Worm (Caenorhabditis elegans) whole organism, young adult: ENCODE measurements around the gene rars-1.
A peak's percentile ranks its signal among the peaks of the same experiment; 100 is the strongest.

Source experiments
- B0019.2 ChIP-seq: fragments of 200-800 bp; sonication (Bioruptor generic); conservative IDR thresholded peaks from 2 replicates; pipeline ENCODE4 v1.3.6; 2022; ENCODE audit warnings: missing genetic modification reagents, missing genetic modification characterization, missing compliant biosample characterization
- B0336.3 ChIP-seq: fragments of 200-800 bp; sonication (Bioruptor generic); IDR thresholded peaks from 2 replicates; pipeline ENCODE4 v1.3.6; 2022; ENCODE audit warnings: missing genetic modification characterization, missing compliant biosample characterization
- F22D6.2 ChIP-seq: sonication (generic microtip); optimal IDR thresholded peaks from 2 replicates; lab custom pipeline; 2016; ENCODE audit warnings: mild to moderate bottlenecking, missing genetic modification characterization, missing compliant biosample characterization
- T07F8.4 ChIP-seq: sonication (generic microtip); optimal IDR thresholded peaks from 2 replicates; lab custom pipeline; 2016; ENCODE audit warnings: mild to moderate bottlenecking, missing genetic modification characterization, moderate library complexity, missing compliant biosample characterization
- T26A5.8 ChIP-seq: sonication (generic microtip); optimal IDR thresholded peaks from 2 replicates; lab custom pipeline; 2016; ENCODE audit warnings: missing genetic modification characterization, missing compliant biosample characterization
- Y53G8AR.9 ChIP-seq: fragments of 200-800 bp; sonication (Bioruptor generic); conservative IDR thresholded peaks from 2 replicates; pipeline ENCODE4 v1.3.6; 2022; ENCODE audit warnings: missing genetic modification reagents, missing genetic modification characterization, missing compliant biosample characterization
- Y67H2A.10 ChIP-seq: fragments of 200-800 bp; sonication (Bioruptor generic); conservative IDR thresholded peaks from 2 replicates; pipeline ENCODE4 v1.3.6; 2022; ENCODE audit warnings: missing genetic modification reagents, missing genetic modification characterization, missing compliant biosample characterization
- Y79H2A.3 ChIP-seq: fragments of 200-800 bp; sonication (Bioruptor generic); conservative IDR thresholded peaks from 2 replicates; pipeline ENCODE4 v1.3.6; 2022; ENCODE audit warnings: missing genetic modification reagents, missing genetic modification characterization, missing compliant biosample characterization
- ama-1 ChIP-seq, 3 experiments: fragments of 150-350 bp in 1 of 3; sonication (generic microtip) in 2 of 3; optimal IDR thresholded peaks; 2 replicates each; lab custom pipeline; 2014 to 2018; ENCODE audit warnings: missing biosample characterization in 2 of 3, missing genetic modification characterization in 2 of 3, missing genetic modification reagents in 2 of 3
- attf-5 ChIP-seq: fragments of 200-800 bp; sonication (Bioruptor generic); optimal IDR thresholded peaks from 2 replicates; lab custom pipeline; 2018; ENCODE audit warnings: mild to moderate bottlenecking, missing genetic modification characterization, missing compliant biosample characterization
- bed-2 ChIP-seq: fragments of 200-800 bp; sonication (Bioruptor generic); IDR thresholded peaks from 2 replicates; pipeline ENCODE4 v1.3.6; 2022; ENCODE audit warnings: missing genetic modification reagents, missing genetic modification characterization, missing compliant biosample characterization
- ccch-3 ChIP-seq: fragments of 200-800 bp; sonication (Bioruptor generic); optimal IDR thresholded peaks from 2 replicates; lab custom pipeline; 2018; ENCODE audit warnings: mild to moderate bottlenecking, missing genetic modification characterization, missing compliant biosample characterization
- cebp-2 ChIP-seq: fragments of 200-800 bp; sonication (Bioruptor generic); IDR thresholded peaks from 2 replicates; pipeline ENCODE4 v1.3.6; 2022; ENCODE audit warnings: missing genetic modification characterization, missing compliant biosample characterization
- ceh-58 ChIP-seq: fragments of 200-800 bp; sonication (Bioruptor generic); IDR thresholded peaks from 2 replicates; pipeline ENCODE4 v1.3.6; 2022; ENCODE audit warnings: missing genetic modification characterization, missing compliant biosample characterization
- die-1 ChIP-seq: sonication (generic microtip); optimal IDR thresholded peaks from 2 replicates; lab custom pipeline; 2016; ENCODE audit warnings: missing genotype, mild to moderate bottlenecking, missing genetic modification characterization, missing compliant biosample characterization
- dox-1 ChIP-seq: fragments of 200-800 bp; sonication (Bioruptor generic); IDR thresholded peaks from 2 replicates; pipeline ENCODE4 v1.3.6; 2022; ENCODE audit warnings: missing genetic modification reagents, missing genetic modification characterization, missing compliant biosample characterization
- dpff-1 ChIP-seq: sonication (generic microtip); optimal IDR thresholded peaks from 2 replicates; lab custom pipeline; 2017; ENCODE audit warnings: mild to moderate bottlenecking, missing genetic modification characterization, missing compliant biosample characterization
- dpl-1 ChIP-seq: fragments of 150-350 bp; optimal IDR thresholded peaks from 2 replicates; lab custom pipeline; 2014; ENCODE audit warnings: missing biosample characterization, missing genetic modification reagents, missing genetic modification characterization
- egl-44 ChIP-seq: fragments of 200-800 bp; sonication (Bioruptor generic); IDR thresholded peaks from 2 replicates; pipeline ENCODE4 v1.3.6; 2022; ENCODE audit warnings: missing genetic modification reagents, missing genetic modification characterization, missing compliant biosample characterization
- ets-4 ChIP-seq: fragments of 200-800 bp; sonication (Bioruptor generic); optimal IDR thresholded peaks from 2 replicates; lab custom pipeline; 2018; ENCODE audit warnings: mild to moderate bottlenecking, missing genetic modification characterization, missing compliant biosample characterization
- him-1 ChIP-seq: sonication (generic microtip); optimal IDR thresholded peaks from 2 replicates; lab custom pipeline; 2016; ENCODE audit warnings: missing genotype, missing genetic modification reagents, missing genetic modification characterization, missing compliant biosample characterization
- hmg-1.2 ChIP-seq: fragments of 200-800 bp; sonication (Bioruptor generic); IDR thresholded peaks from 2 replicates; pipeline ENCODE4 v1.3.6; 2022; ENCODE audit warnings: missing genetic modification reagents, missing genetic modification characterization, missing compliant biosample characterization
- lin-26 ChIP-seq: fragments of 200-800 bp; sonication (Bioruptor generic); IDR thresholded peaks from 2 replicates; pipeline ENCODE4 v1.3.6; 2022; ENCODE audit warnings: missing genetic modification reagents, missing genetic modification characterization, missing compliant biosample characterization
- lin-54 ChIP-seq: fragments of 200-800 bp; sonication (Bioruptor generic); optimal IDR thresholded peaks from 2 replicates; lab custom pipeline; 2018; ENCODE audit warnings: mild to moderate bottlenecking, missing genetic modification characterization, missing compliant biosample characterization
- madf-3 ChIP-seq: fragments of 200-800 bp; sonication (Bioruptor generic); IDR thresholded peaks from 2 replicates; pipeline ENCODE4 v1.3.6; 2022; ENCODE audit warnings: missing genetic modification reagents, missing genetic modification characterization, missing compliant biosample characterization
- madf-8 ChIP-seq: fragments of 200-800 bp; sonication (Bioruptor generic); conservative IDR thresholded peaks from 2 replicates; pipeline ENCODE4 v1.3.6; 2022; ENCODE audit warnings: missing genetic modification reagents, missing genetic modification characterization, missing compliant biosample characterization
- mcd-1 ChIP-seq: fragments of 200-800 bp; sonication (Bioruptor generic); IDR thresholded peaks from 2 replicates; pipeline ENCODE4 v1.3.6; 2022; ENCODE audit warnings: missing genetic modification reagents, missing genetic modification characterization, missing compliant biosample characterization
- mel-28 ChIP-seq: sonication (generic microtip); optimal IDR thresholded peaks from 2 replicates; lab custom pipeline; 2016; ENCODE audit warnings: borderline replicate concordance, mild to moderate bottlenecking, missing genetic modification characterization, missing compliant biosample characterization
- mxl-1 ChIP-seq: sonication (generic microtip); optimal IDR thresholded peaks from 2 replicates; lab custom pipeline; 2016; ENCODE audit warnings: missing genetic modification characterization, missing compliant biosample characterization
- nfya-1 ChIP-seq: sonication (generic microtip); optimal IDR thresholded peaks from 2 replicates; lab custom pipeline; 2017; ENCODE audit warnings: antibody characterized with exemption, missing compliant biosample characterization, missing genetic modification characterization, borderline replicate concordance; ENCODE audit not compliant: insufficient read depth
- nhr-179 ChIP-seq: sonication (generic microtip); optimal IDR thresholded peaks from 2 replicates; lab custom pipeline; 2016; ENCODE audit warnings: mild to moderate bottlenecking, missing genetic modification characterization, missing compliant biosample characterization
- nhr-80 ChIP-seq: sonication (generic microtip); optimal IDR thresholded peaks from 2 replicates; lab custom pipeline; 2016; ENCODE audit warnings: missing genetic modification characterization, missing compliant biosample characterization
- rec-8 ChIP-seq, 2 experiments: sonication (generic microtip); optimal IDR thresholded peaks; 2 replicates each; lab custom pipeline; 2016; ENCODE audit warnings: mild to moderate bottlenecking in 2 of 2, missing genetic modification characterization in 2 of 2, missing genetic modification reagents in 2 of 2, missing genotype in 2 of 2, missing biosample characterization in 1 of 2, missing compliant biosample characterization in 1 of 2, moderate library complexity in 1 of 2
- sea-2 ChIP-seq: fragments of 200-800 bp; sonication (Bioruptor generic); IDR thresholded peaks from 2 replicates; pipeline ENCODE4 v1.3.6; 2022; ENCODE audit warnings: missing genetic modification characterization, missing compliant biosample characterization
- snpc-1.3 ChIP-seq: sonication (generic microtip); optimal IDR thresholded peaks from 2 replicates; lab custom pipeline; 2017; ENCODE audit warnings: missing genetic modification characterization, mild to moderate bottlenecking, missing compliant biosample characterization, antibody characterized with exemption, moderate library complexity, missing genotype, missing genetic modification reagents; ENCODE audit not compliant: insufficient read depth
- snpc-4 ChIP-seq, 5 experiments: fragments of 150-350 bp in 1 of 5; sonication (generic microtip) in 4 of 5; optimal IDR thresholded peaks; 2 replicates each; lab custom pipeline; 2014 to 2018; ENCODE audit warnings: missing genetic modification characterization in 5 of 5, missing biosample characterization in 3 of 5, antibody characterized with exemption in 2 of 5, mild to moderate bottlenecking in 2 of 5, missing compliant biosample characterization in 2 of 5, missing genotype in 2 of 5, moderate library complexity in 2 of 5, missing genetic modification reagents in 1 of 5
- sptf-2 ChIP-seq: fragments of 200-800 bp; sonication (Bioruptor generic); optimal IDR thresholded peaks from 2 replicates; lab custom pipeline; 2018; ENCODE audit warnings: mild to moderate bottlenecking, missing genetic modification characterization, missing compliant biosample characterization
- tbp1 ChIP-seq: fragments of 200-800 bp; sonication (Bioruptor generic); optimal IDR thresholded peaks from 2 replicates; lab custom pipeline; 2018; ENCODE audit warnings: mild to moderate bottlenecking, missing genetic modification characterization, missing compliant biosample characterization
- tbx-9 ChIP-seq: sonication (generic microtip); optimal IDR thresholded peaks from 2 replicates; lab custom pipeline; 2016; ENCODE audit warnings: borderline replicate concordance, missing genetic modification characterization, inconsistent platforms, missing compliant biosample characterization
- unc-130 ChIP-seq: sonication (generic microtip); optimal IDR thresholded peaks from 2 replicates; lab custom pipeline; 2016; ENCODE audit warnings: missing genetic modification reagents, missing genetic modification characterization, missing compliant biosample characterization
- unc-62 ChIP-seq: fragments of 150-350 bp; optimal IDR thresholded peaks from 2 replicates; lab custom pipeline; 2014; ENCODE audit warnings: missing biosample characterization, missing genetic modification reagents, missing genetic modification characterization
- ztf-22 ChIP-seq: fragments of 200-800 bp; sonication (Bioruptor generic); optimal IDR thresholded peaks from 2 replicates; lab custom pipeline; 2018; ENCODE audit warnings: mild to moderate bottlenecking, missing genetic modification characterization, moderate library complexity, missing compliant biosample characterization
- ztf-6 ChIP-seq: fragments of 200-800 bp; sonication (Bioruptor generic); IDR thresholded peaks from 2 replicates; pipeline ENCODE4 v1.3.6; 2022; ENCODE audit warnings: missing genetic modification reagents, missing genetic modification characterization, missing compliant biosample characterization

Gene rars-1

ce11 chrIII:4917077-4917476 lies at the start of gene rars-1:
TSS of gene rars-1 (minus strand) at chrIII:4917177.
- TF ChIP-seq ama-1 (optimal IDR thresholded peaks at IDR 0.05; lab: Kevin White, UChicago) (no peak), ama-1 (GFP tag; optimal IDR thresholded peaks at IDR 0.05; lab: Kevin White, UChicago) (no peak), nfya-1 (tag; lab: Kevin White, UChicago) (no peak), unc-62 (GFP tag; lab: Kevin White, UChicago) (no peak), hmg-1.2 (GFP tag; lab: Robert Waterston, UW) (no peak), lin-54 (GFP tag; lab: Kevin White, UChicago) (peak; percentile 14), ceh-58 (GFP tag; lab: Robert Waterston, UW) (0 out of 2 replicates have a peak, but pooled peaks have one; percentile 56), mxl-1 (tag; lab: Kevin White, UChicago) (no peak), him-1 (tag; lab: Kevin White, UChicago) (no peak), lin-26 (GFP tag; lab: Robert Waterston, UW) (no peak), Y53G8AR.9 (GFP tag; lab: Robert Waterston, UW) (no peak), Y79H2A.3 (no peak), cebp-2 (GFP tag; lab: Robert Waterston, UW) (no peak), sea-2 (GFP tag; lab: Robert Waterston, UW) (no peak), ccch-3 (GFP tag; lab: Kevin White, UChicago) (no peak), unc-130 (no peak), madf-3 (no peak)
- TF ChIP-seq, all 124 proteins: peak for 2

- TF ChIP-seq egl-44 (GFP tag; lab: Robert Waterston, UW) (no peak), T26A5.8 (tag; lab: Kevin White, UChicago) (no peak), T07F8.4 (tag; lab: Kevin White, UChicago) (no peak), dpl-1 (GFP tag; lab: Kevin White, UChicago) (no peak), mcd-1 (no peak)
Observed at ce11 chrIII:4965271-4965670, 48.3 kb upstream of the rars-1 start, which contains the start of gene nca-2. TSS of gene nca-2 (plus strand) at chrIII:4965571.

- TF ChIP-seq B0336.3 (GFP tag; lab: Robert Waterston, UW) (no peak), T07F8.4 (tag; lab: Kevin White, UChicago) (no peak), B0019.2 (GFP tag; lab: Robert Waterston, UW) (no peak), dpl-1 (GFP tag; lab: Kevin White, UChicago) (peak; percentile 97), nhr-80 (tag; lab: Kevin White, UChicago) (peak; percentile 52), ama-1 (optimal IDR thresholded peaks at IDR 0.05; lab: Kevin White, UChicago) (no peak), ama-1 (GFP tag; optimal IDR thresholded peaks at IDR 0.05; lab: Kevin White, UChicago) (peak in 1 of 2 experiments; percentile 27), Y67H2A.10 (GFP tag; lab: Robert Waterston, UW) (no peak), dpff-1 (no peak), snpc-1.3 (tag; lab: Kevin White, UChicago) (peak; percentile 54), bed-2 (GFP tag; lab: Robert Waterston, UW) (no peak), lin-54 (GFP tag; lab: Kevin White, UChicago) (peak; percentile 100), ztf-6 (GFP tag; lab: Robert Waterston, UW) (peak; percentile 42; the same call in 1 of the 2 replicates), him-1 (tag; lab: Kevin White, UChicago) (peak; percentile 70), ceh-58 (GFP tag; lab: Robert Waterston, UW) (no peak), sptf-2 (no peak), mel-28 (tag; lab: Kevin White, UChicago) (no peak), F22D6.2 (tag; lab: Kevin White, UChicago) (no peak), nhr-179 (tag; lab: Kevin White, UChicago) (no peak), Y53G8AR.9 (GFP tag; lab: Robert Waterston, UW) (peak; percentile 95), madf-8 (GFP tag; lab: Robert Waterston, UW) (no peak; the same call in 1 of the 2 replicates), rec-8 (tag; optimal IDR thresholded peaks at IDR 0.05; lab: Kevin White, UChicago) (no peak), dox-1 (GFP tag; lab: Robert Waterston, UW) (no peak; the same call in 1 of the 2 replicates), ets-4 (no peak), tbx-9 (no peak), lin-26 (GFP tag; lab: Robert Waterston, UW) (no peak), snpc-4 (GFP tag; optimal IDR thresholded peaks at IDR 0.05; lab: Kevin White, UChicago) (peak; percentile 50), snpc-4 (tag; optimal IDR thresholded peaks at IDR 0.05; lab: Kevin White, UChicago) (peak in 2 of 4 experiments; percentile 55 to 85), ztf-22 (no peak), tbp1 (no peak), die-1 (tag; lab: Kevin White, UChicago) (no peak), attf-5 (GFP tag; lab: Kevin White, UChicago) (peak; percentile 91)
Observed at ce11 chrIII:4962886-4963285, 45.9 kb upstream of the rars-1 start, which contains the start of gene C27F2.9. TSS of gene C27F2.9 (minus strand) at chrIII:4963044.
